Worm (Caenorhabditis elegans): ENCODE measurements around the gene sav-1.

Gene sav-1

ce11 chrX:2287092-2287491 is at the start of gene sav-1:
Gene sav-1 (minus strand): TSS chrX:2287192.
- TF ChIP-seq ceh-39 (tag; optimal IDR thresholded peaks at IDR 0.05) (no peak), blmp-1 (tag; optimal IDR thresholded peaks at IDR 0.05) (no peak), nhr-28 (tag; optimal IDR thresholded peaks at IDR 0.05) (no peak), lin-32 (GFP tag; optimal IDR thresholded peaks at IDR 0.05) (no peak), nhr-2 (tag; optimal IDR thresholded peaks at IDR 0.05) (no peak), nhr-76 (tag; optimal IDR thresholded peaks at IDR 0.05) (no peak), nhr-237 (tag; optimal IDR thresholded peaks at IDR 0.05) (no peak)

- TF ChIP-seq tbx-8 (GFP tag; optimal IDR thresholded peaks at IDR 0.05) (no peak), bed-3 (GFP tag; optimal IDR thresholded peaks at IDR 0.05) (no peak), ham-2 (GFP tag; optimal IDR thresholded peaks at IDR 0.05) (no peak), mab-5 (tag; optimal IDR thresholded peaks at IDR 0.05) (no peak), unc-39 (tag; optimal IDR thresholded peaks at IDR 0.05) (no peak), hlh-1 (tag; optimal IDR thresholded peaks at IDR 0.05) (no peak), unc-62 (GFP tag; optimal IDR thresholded peaks at IDR 0.05) (no peak), unc-120 (tag; optimal IDR thresholded peaks at IDR 0.05; ENCODE audit: poor library complexity, severe bottlenecking) (no peak), lin-13 (tag; optimal IDR thresholded peaks at IDR 0.05) (no peak), sptf-1 (tag; optimal IDR thresholded peaks at IDR 0.05) (no peak), nhr-237 (tag; optimal IDR thresholded peaks at IDR 0.05) (no peak), zip-8 (tag; optimal IDR thresholded peaks at IDR 0.05) (no peak), sem-2 (GFP tag; optimal IDR thresholded peaks at IDR 0.05) (no peak), drap-1 (GFP tag; optimal IDR thresholded peaks at IDR 0.05) (no peak)
Measured at ce11 chrX:2335384-2335783, 48.4 kb upstream of the sav-1 start, which contains the start of gene T01B6.1. Gene T01B6.1 (plus strand): TSS chrX:2335684.

- TF ChIP-seq ham-2 (GFP tag; optimal IDR thresholded peaks at IDR 0.05), result peak; percentile 63
- TF ChIP-seq nhr-2 (tag; optimal IDR thresholded peaks at IDR 0.05), result peak; percentile 15
- TF ChIP-seq blmp-1 (tag; optimal IDR thresholded peaks at IDR 0.05), result no peak
- peak; percentile 50 for TF ChIP-seq unc-62 (GFP tag; optimal IDR thresholded peaks at IDR 0.05)
- no peak for TF ChIP-seq elt-1 (tag; optimal IDR thresholded peaks at IDR 0.05; ENCODE audit: borderline replicate concordance, insufficient read depth)
- no peak for TF ChIP-seq lsy-2 (tag; optimal IDR thresholded peaks at IDR 0.05)
Measured at ce11 chrX:2330494-2330893, 43.5 kb upstream of the sav-1 start.

ce11 chrX:2328873-2329272 is 41.9 kb upstream of the sav-1 start:
- no peak for TF ChIP-seq lsy-2 (tag; optimal IDR thresholded peaks at IDR 0.05)
- no peak for TF ChIP-seq nhr-12 (tag; optimal IDR thresholded peaks at IDR 0.05)
- no peak for TF ChIP-seq hlh-1 (tag; optimal IDR thresholded peaks at IDR 0.05)
- TF ChIP-seq ceh-39 (tag; optimal IDR thresholded peaks at IDR 0.05), result peak; percentile 30
- TF ChIP-seq ztf-11 (tag; optimal IDR thresholded peaks at IDR 0.05), result no peak
- TF ChIP-seq zip-8 (tag; optimal IDR thresholded peaks at IDR 0.05), result no peak
- TF ChIP-seq blmp-1 (tag; optimal IDR thresholded peaks at IDR 0.05), result no peak
- TF ChIP-seq cnd-1 (tag; optimal IDR thresholded peaks at IDR 0.05), result no peak
- peak; percentile 4 for TF ChIP-seq M03D4.4 (tag; optimal IDR thresholded peaks at IDR 0.05)

ce11 chrX:2321758-2322157 is 34.8 kb upstream of the sav-1 start:
- TF ChIP-seq sptf-1 (tag; optimal IDR thresholded peaks at IDR 0.05) (peak; percentile 83), hlh-1 (tag; optimal IDR thresholded peaks at IDR 0.05) (no peak), ceh-43 (GFP tag; optimal IDR thresholded peaks at IDR 0.05) (no peak), mep-1 (tag; optimal IDR thresholded peaks at IDR 0.05) (no peak), M03D4.4 (tag; optimal IDR thresholded peaks at IDR 0.05) (peak; percentile 69), lin-32 (GFP tag; optimal IDR thresholded peaks at IDR 0.05) (peak; percentile 53), snpc-4 (tag; optimal IDR thresholded peaks at IDR 0.05) (no peak), mab-5 (tag; optimal IDR thresholded peaks at IDR 0.05) (no peak), cnd-1 (tag; optimal IDR thresholded peaks at IDR 0.05) (peak; percentile 65), drap-1 (GFP tag; optimal IDR thresholded peaks at IDR 0.05) (peak; percentile 65), elt-3 (tag; optimal IDR thresholded peaks at IDR 0.05) (no peak), ham-2 (GFP tag; optimal IDR thresholded peaks at IDR 0.05) (peak; percentile 2)

ce11 chrX:2320539-2320938 is 33.5 kb upstream of the sav-1 start:
- TF ChIP-seq nhr-12 (tag; optimal IDR thresholded peaks at IDR 0.05), result no peak
- no peak for TF ChIP-seq ceh-83 (GFP tag; optimal IDR thresholded peaks at IDR 0.05)
- no peak for TF ChIP-seq mls-2 (tag; optimal IDR thresholded peaks at IDR 0.05)
- no peak for TF ChIP-seq unc-39 (tag; optimal IDR thresholded peaks at IDR 0.05)
- no peak for TF ChIP-seq nhr-28 (tag; optimal IDR thresholded peaks at IDR 0.05)
- no peak for TF ChIP-seq ceh-43 (GFP tag; optimal IDR thresholded peaks at IDR 0.05)
- TF ChIP-seq unc-62 (GFP tag; optimal IDR thresholded peaks at IDR 0.05), result no peak
- no peak for TF ChIP-seq tbx-8 (GFP tag; optimal IDR thresholded peaks at IDR 0.05)
- TF ChIP-seq blmp-1 (tag; optimal IDR thresholded peaks at IDR 0.05), result no peak
- TF ChIP-seq lin-13 (tag; optimal IDR thresholded peaks at IDR 0.05), result no peak
- no peak for TF ChIP-seq mab-5 (tag; optimal IDR thresholded peaks at IDR 0.05)
